Worm (Caenorhabditis elegans) whole organism, midembryonic: ENCODE data around the gene Y53G8AL.1.

Experiments used
- flt-1 ChIP-seq: fragments of 200-800 bp; sonication (Bioruptor generic); IDR thresholded peaks from 2 replicates; pipeline ENCODE4 v1.3.6; 2022; ENCODE audit warnings: missing genetic modification characterization, missing compliant biosample characterization
- ref-1 ChIP-seq: fragments of 200-800 bp; sonication (Bioruptor generic); conservative IDR thresholded peaks from 2 replicates; pipeline ENCODE4 v1.3.6; 2022; ENCODE audit warnings: missing genetic modification reagents, missing genetic modification characterization, missing compliant biosample characterization
- ztf-23 ChIP-seq: fragments of 200-800 bp; sonication (Bioruptor generic); IDR thresholded peaks from 2 replicates; pipeline ENCODE4 v1.3.6; 2022; ENCODE audit warnings: missing genetic modification reagents, missing genetic modification characterization, missing compliant biosample characterization
- ztf-29 ChIP-seq: fragments of 200-800 bp; sonication (Bioruptor generic); IDR thresholded peaks from 2 replicates; pipeline ENCODE4 v1.3.6; 2022; ENCODE audit warnings: missing genetic modification reagents, missing genetic modification characterization, missing compliant biosample characterization

DNA sequence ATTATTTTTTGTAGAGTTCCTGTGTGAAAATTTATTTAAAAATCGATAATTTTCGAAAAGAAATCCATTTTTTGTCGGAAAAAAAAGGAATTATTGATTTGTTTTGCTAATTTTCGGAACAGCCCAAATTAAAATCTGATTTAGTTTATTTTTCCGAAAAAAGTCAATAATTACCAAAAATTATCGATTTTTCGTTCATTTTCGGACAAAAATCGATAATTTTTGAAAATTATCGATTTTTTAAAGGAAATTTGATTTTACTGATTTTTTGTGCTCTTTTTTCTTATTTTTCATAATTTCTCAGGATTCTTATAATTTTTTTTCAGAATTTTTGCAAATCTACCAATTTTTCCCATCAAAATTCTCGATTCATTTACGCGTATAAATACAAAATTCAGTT is 8.5 kb downstream of the Y53G8AL.1 start:
- no peak for TF ChIP-seq ztf-23 (GFP tag; lab: Robert Waterston, UW)
- no peak for TF ChIP-seq ztf-29 (GFP tag; lab: Robert Waterston, UW)
- no peak for TF ChIP-seq flt-1
- TF ChIP-seq ref-1 (GFP tag; lab: Robert Waterston, UW), result no peak
